Fruit fly (Drosophila melanogaster): ENCODE results near the gene GATAe.

DNA sequence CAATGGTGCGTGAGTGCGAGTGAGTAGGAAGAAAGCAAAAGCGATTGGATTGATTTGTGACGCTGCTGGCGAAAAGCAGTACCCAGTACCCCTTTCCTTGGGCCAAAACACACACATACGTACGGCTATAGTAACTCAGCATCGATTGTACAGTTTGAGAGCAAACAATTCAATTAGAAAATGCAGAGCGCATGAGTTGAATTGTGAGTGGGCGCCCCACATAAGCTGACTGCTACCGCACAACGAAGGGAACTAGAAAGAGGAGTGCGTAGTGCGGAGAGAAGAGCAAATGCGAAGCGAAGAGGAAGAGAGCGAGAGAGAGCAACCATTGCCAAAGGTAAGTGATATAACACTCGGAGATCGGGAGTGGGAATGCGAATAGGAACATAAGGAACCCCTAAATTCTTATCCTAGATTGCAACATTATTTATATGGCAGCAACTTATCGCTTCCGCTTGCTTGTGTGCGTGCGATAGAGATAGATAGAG lies 35.4 kb upstream of the GATAe start:
- TF ChIP-seq CTCF (optimal IDR thresholded peaks at IDR 0.05) = peak in 1 of 2 experiments; percentile 33
- no peak for TF ChIP-seq CG8478 (optimal IDR thresholded peaks at IDR 0.05)

Data from S2 (cell line).